Worm (Caenorhabditis elegans): ENCODE data around the gene hpo-8.

Gene hpo-8

DNA sequence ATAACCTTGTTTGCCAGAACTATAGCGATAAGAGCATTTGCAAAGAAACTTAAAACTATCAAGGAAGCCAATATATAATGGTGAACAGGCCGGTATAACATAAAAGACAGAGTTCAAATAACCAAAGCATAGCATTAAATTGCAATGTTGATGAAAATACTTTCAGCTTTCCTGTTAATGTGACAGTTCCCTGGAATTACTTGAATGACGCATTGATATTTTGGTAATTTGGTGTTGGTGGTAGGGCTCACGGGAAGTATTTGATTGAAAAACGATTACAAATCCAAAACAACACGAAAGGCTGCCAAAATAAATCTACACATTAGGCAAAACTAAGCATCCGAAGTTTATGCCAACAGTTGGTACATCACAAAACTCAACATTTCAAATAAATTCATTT, 30.1 kb upstream of the hpo-8 start, which contains the start of gene dmsr-16:
Gene dmsr-16 (minus strand): TSS at position 101 of the 400 bp plus-strand sequence.
- TF ChIP-seq pax-1 (tag; optimal IDR thresholded peaks at IDR 0.05) (no peak), pha-2 (tag; optimal IDR thresholded peaks at IDR 0.05) (no peak), tbx-2 (tag; optimal IDR thresholded peaks at IDR 0.05) (no peak), pqm-1 (tag; optimal IDR thresholded peaks at IDR 0.05) (no peak), ceh-34 (tag; optimal IDR thresholded peaks at IDR 0.05) (no peak), ceh-45 (GFP tag; IDR thresholded peaks at IDR 0.05) (no peak), ceh-22 (tag; optimal IDR thresholded peaks at IDR 0.05) (no peak), tbx-7 (tag; optimal IDR thresholded peaks at IDR 0.05) (no peak), ztf-16 (tag; optimal IDR thresholded peaks at IDR 0.05) (no peak), sdc-2 (tag; optimal IDR thresholded peaks at IDR 0.05) (no peak)

DNA sequence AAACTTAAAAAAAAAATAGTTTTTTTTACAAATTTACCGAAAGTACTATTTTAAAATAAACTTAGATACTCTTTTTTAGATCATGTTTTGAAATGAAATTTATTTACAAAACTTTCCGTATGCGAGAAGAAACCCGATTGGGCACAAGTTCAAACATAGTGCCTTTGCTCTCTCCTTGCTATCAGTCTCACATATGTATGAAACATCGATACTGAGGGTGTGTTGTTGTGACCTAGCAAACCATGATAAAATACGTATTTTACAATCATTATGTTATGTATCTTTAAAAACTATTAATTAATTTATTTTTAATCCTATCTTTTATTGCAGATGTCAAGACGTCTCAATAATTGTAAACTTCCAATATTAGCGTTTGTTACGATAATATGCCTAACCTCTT, 29.0 kb upstream of the hpo-8 start:
- no peak for TF ChIP-seq nfya-1 (tag; optimal IDR thresholded peaks at IDR 0.05)
- no peak for TF ChIP-seq che-1 (tag; optimal IDR thresholded peaks at IDR 0.05)
- peak; percentile 17 for TF ChIP-seq elt-2 (tag; optimal IDR thresholded peaks at IDR 0.05)
- no peak for TF ChIP-seq mec-3 (tag; optimal IDR thresholded peaks at IDR 0.05; ENCODE audit: borderline replicate concordance)
- TF ChIP-seq lin-11 (tag; optimal IDR thresholded peaks at IDR 0.05): no peak

DNA sequence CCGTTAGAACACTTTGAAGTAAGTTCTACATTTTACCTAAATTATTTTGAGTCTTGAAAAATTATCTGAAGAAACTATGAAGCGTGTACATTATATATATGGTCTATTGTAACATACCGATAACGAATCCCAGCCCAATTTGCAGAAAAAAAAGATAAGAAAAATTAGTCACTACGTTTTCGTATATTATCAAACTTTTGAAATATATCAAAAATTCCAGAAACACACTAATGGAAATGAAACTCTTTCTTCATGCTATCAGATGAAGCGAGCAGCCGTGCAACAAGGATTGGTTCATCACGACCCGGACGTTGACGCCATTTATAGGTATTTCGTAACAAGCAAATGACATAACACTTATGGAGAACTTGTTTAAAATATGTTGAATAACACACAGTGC, 27.2 kb upstream of the hpo-8 start:
- TF ChIP-seq K02D7.2 (tag; optimal IDR thresholded peaks at IDR 0.05) (no peak), elt-2 (tag; optimal IDR thresholded peaks at IDR 0.05) (peak; percentile 53), che-1 (tag; optimal IDR thresholded peaks at IDR 0.05) (no peak), pag-3 (tag; optimal IDR thresholded peaks at IDR 0.05; ENCODE audit: borderline replicate concordance) (no peak), ceh-9 (tag; optimal IDR thresholded peaks at IDR 0.05) (no peak), sox-4 (tag; optimal IDR thresholded peaks at IDR 0.05) (no peak)

DNA sequence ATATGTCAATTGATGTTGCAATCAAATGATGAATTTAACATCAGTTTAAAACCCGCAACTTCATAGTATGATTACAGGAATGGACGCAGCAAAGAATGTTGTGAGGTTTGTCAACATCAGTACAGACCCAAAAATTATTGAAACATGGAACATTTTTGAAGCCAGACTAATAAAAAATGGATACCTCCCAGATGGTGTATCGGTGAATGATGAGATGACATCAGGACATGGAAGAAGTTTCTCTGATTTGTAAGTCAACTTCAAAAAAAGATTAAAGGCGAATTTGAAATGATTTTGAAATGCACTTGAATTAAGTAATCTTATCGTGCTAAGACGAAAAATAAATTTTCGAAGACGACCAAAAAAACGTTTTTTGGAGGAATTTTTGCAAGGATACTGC, 25.2 kb upstream of the hpo-8 start:
- no peak for TF ChIP-seq hlh-6 (tag; optimal IDR thresholded peaks at IDR 0.05)
- TF ChIP-seq ceh-48 (tag; optimal IDR thresholded peaks at IDR 0.05): no peak
- no peak for TF ChIP-seq mec-3 (tag; optimal IDR thresholded peaks at IDR 0.05; ENCODE audit: borderline replicate concordance)
- TF ChIP-seq pax-1 (tag; optimal IDR thresholded peaks at IDR 0.05): no peak
- no peak for TF ChIP-seq ceh-2 (tag; optimal IDR thresholded peaks at IDR 0.05)
- TF ChIP-seq lim-6 (tag; optimal IDR thresholded peaks at IDR 0.05): no peak
- TF ChIP-seq unc-3 (GFP tag; conservative IDR thresholded peaks at IDR 0.05): no peak
- TF ChIP-seq unc-3 (tag; optimal IDR thresholded peaks at IDR 0.05): no peak
- TF ChIP-seq ets-4 (tag; optimal IDR thresholded peaks at IDR 0.05): no peak
- no peak for TF ChIP-seq elt-4 (tag; optimal IDR thresholded peaks at IDR 0.05)
- no peak for TF ChIP-seq pat-9 (tag; optimal IDR thresholded peaks at IDR 0.05)
- TF ChIP-seq dve-1 (tag; optimal IDR thresholded peaks at IDR 0.05): no peak
- no peak for TF ChIP-seq ceh-22 (tag; optimal IDR thresholded peaks at IDR 0.05)
- no peak for TF ChIP-seq che-1 (tag; optimal IDR thresholded peaks at IDR 0.05)
- TF ChIP-seq madf-2 (tag; optimal IDR thresholded peaks at IDR 0.05): no peak
- no peak for TF ChIP-seq C08G9.2 (tag; optimal IDR thresholded peaks at IDR 0.05)
- no peak for TF ChIP-seq fkh-10 (GFP tag; optimal IDR thresholded peaks at IDR 0.05)
- no peak for TF ChIP-seq pha-4 (tag; optimal IDR thresholded peaks at IDR 0.05)
- no peak for TF ChIP-seq fkh-6 (tag; optimal IDR thresholded peaks at IDR 0.05)
- TF ChIP-seq hlh-13 (GFP tag; optimal IDR thresholded peaks at IDR 0.05): no peak

DNA sequence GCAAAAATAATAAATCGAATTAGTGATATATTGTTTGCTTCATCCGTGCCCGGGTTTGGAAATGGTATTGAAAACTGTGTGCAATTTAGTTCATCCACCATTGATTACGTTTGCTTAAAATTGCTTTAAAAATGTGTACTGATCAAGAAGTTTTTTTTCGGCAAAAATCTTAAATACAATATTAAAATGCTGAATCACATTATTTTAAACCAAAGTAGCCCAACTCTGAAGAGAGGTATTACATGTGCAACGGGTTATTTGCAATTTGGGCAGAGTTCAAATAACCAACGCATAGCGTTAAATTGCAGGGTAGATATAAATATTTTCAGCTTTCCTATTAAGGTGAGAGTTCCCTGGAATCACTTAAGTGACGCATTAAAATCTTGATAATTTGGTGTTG, 21.9 kb upstream of the hpo-8 start, which contains the start of gene dmsr-14:
Gene dmsr-14 (minus strand): TSS at position 101 of the 400 bp plus-strand sequence.
- no peak for TF ChIP-seq nhr-232 (tag; optimal IDR thresholded peaks at IDR 0.05)
- no peak for TF ChIP-seq dmd-4 (tag; optimal IDR thresholded peaks at IDR 0.05; ENCODE audit: borderline replicate concordance)
- no peak for TF ChIP-seq ceh-19 (GFP tag; optimal IDR thresholded peaks at IDR 0.05)
- TF ChIP-seq fkh-6 (tag; optimal IDR thresholded peaks at IDR 0.05): no peak
- TF ChIP-seq ceh-14 (tag; optimal IDR thresholded peaks at IDR 0.05): no peak
- TF ChIP-seq sox-2 (GFP tag; IDR thresholded peaks at IDR 0.05): no peak
- TF ChIP-seq hlh-6 (tag; optimal IDR thresholded peaks at IDR 0.05): no peak
- no peak for TF ChIP-seq ceh-34 (tag; optimal IDR thresholded peaks at IDR 0.05)
- TF ChIP-seq npax-4 (tag; optimal IDR thresholded peaks at IDR 0.05): no peak

Measured in whole organism, late embryonic.